Fruit fly (Drosophila melanogaster): ENCODE results near the gene CG15459.
A peak's percentile ranks its signal among the peaks of the same experiment; 100 is the strongest.

The CG15459 gene

DNA sequence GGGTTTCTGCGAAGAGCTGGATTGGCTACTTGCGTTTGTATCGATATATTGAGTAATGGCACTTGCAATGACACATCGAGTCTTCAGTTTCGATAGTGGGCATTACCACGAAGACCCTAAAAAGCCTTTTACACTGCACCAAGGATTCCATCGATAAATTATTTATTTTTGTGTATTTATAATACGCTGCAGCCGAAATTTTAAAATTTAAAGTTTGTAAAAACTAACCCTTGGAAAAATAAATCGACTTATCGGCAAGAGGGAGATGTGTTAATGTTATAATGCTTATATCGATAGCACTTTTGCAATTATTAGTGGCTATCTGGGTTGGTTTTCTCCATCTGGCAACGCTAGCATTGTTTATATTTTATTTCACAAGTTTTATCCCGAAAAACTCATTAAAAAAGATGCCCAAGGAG, 10.4 kb upstream of the CG15459 start, which contains the start of the genes Pp4-19C and cactin (continued):
- TF ChIP-seq CG7963 (GFP tag; IDR thresholded peaks at IDR 0.05; ENCODE audit: partially characterized antibody) (peak; percentile 81), ase (GFP tag; IDR thresholded peaks at IDR 0.05) (no peak), nmo (GFP tag; optimal IDR thresholded peaks at IDR 0.05) (peak; percentile 69), CG11398 (GFP tag; optimal IDR thresholded peaks at IDR 0.05) (no peak), CG7556 (GFP tag; optimal IDR thresholded peaks at IDR 0.05) (no peak), Xbp1 (GFP tag; optimal IDR thresholded peaks at IDR 0.05) (no peak), ci (GFP tag; IDR thresholded peaks at IDR 0.05) (no peak), CG3163 (GFP tag; optimal IDR thresholded peaks at IDR 0.05) (no peak), D19A (tag; optimal IDR thresholded peaks at IDR 0.05) (no peak), dm (GFP tag; optimal IDR thresholded peaks at IDR 0.05) (no peak), CG18599 (GFP tag; optimal IDR thresholded peaks at IDR 0.05) (no peak), CG15696 (tag; optimal IDR thresholded peaks at IDR 0.05) (no peak), unc-4 (GFP tag; IDR thresholded peaks at IDR 0.05; ENCODE audit: partially characterized antibody) (peak; percentile 83), Asciz (GFP tag; optimal IDR thresholded peaks at IDR 0.05) (no peak), Ssrp (tag; optimal IDR thresholded peaks at IDR 0.05) (no peak), Spps (tag; optimal IDR thresholded peaks at IDR 0.05) (no peak), Nf-YC (tag; optimal IDR thresholded peaks at IDR 0.05) (peak; percentile 81), chif (GFP tag; optimal IDR thresholded peaks at IDR 0.05) (peak in 1 of 2 experiments; percentile 21), Jarid2 (GFP tag; optimal IDR thresholded peaks at IDR 0.05) (no peak), CG4328 (GFP tag; optimal IDR thresholded peaks at IDR 0.05) (no peak), kni (GFP tag; optimal IDR thresholded peaks at IDR 0.05) (no peak), bsh (GFP tag; optimal IDR thresholded peaks at IDR 0.05) (no peak), CG11093 (GFP tag; IDR thresholded peaks at IDR 0.05) (no peak), pho (GFP tag; optimal IDR thresholded peaks at IDR 0.05) (peak; percentile 19), gce (GFP tag; IDR thresholded peaks at IDR 0.05) (no peak), CG12391 (tag; optimal IDR thresholded peaks at IDR 0.05) (peak; percentile 34), CG14860 (GFP tag; IDR thresholded peaks at IDR 0.05; ENCODE audit: partially characterized antibody) (peak; percentile 94), trh (GFP tag; optimal IDR thresholded peaks at IDR 0.05) (no peak), tap (tag; optimal IDR thresholded peaks at IDR 0.05) (no peak), mld (GFP tag; IDR thresholded peaks at IDR 0.05; ENCODE audit: partially characterized antibody) (peak; percentile 71; the same call in 1 of the 3 replicates), CG4617 (GFP tag; optimal IDR thresholded peaks at IDR 0.05; ENCODE audit: borderline replicate concordance) (peak; percentile 62), CG12155 (GFP tag; optimal IDR thresholded peaks at IDR 0.05) (peak; percentile 15), zen (tag; optimal IDR thresholded peaks at IDR 0.05) (peak; percentile 53), CG17361 (GFP tag; IDR thresholded peaks at IDR 0.05) (0 out of 3 replicates have a peak, but pooled peaks have one; percentile 30), Blimp-1 (GFP tag; optimal IDR thresholded peaks at IDR 0.05) (no peak), stwl (tag; optimal IDR thresholded peaks at IDR 0.05) (peak; percentile 59), CG17359 (tag; optimal IDR thresholded peaks at IDR 0.05) (no peak), CG9932 (GFP tag; IDR thresholded peaks at IDR 0.05) (peak; percentile 56; the same call in 1 of the 2 replicates), MBD-R2 (GFP tag; IDR thresholded peaks at IDR 0.05) (peak; percentile 53; the same call in 1 of the 2 replicates), CG32532 (GFP tag; IDR thresholded peaks at IDR 0.05) (no peak), CG17612 (GFP tag; IDR thresholded peaks at IDR 0.05) (no peak), CG12769 (tag; optimal IDR thresholded peaks at IDR 0.05) (no peak), BEAF-32 (GFP tag; optimal IDR thresholded peaks at IDR 0.05) (peak; percentile 93), sqz (GFP tag; optimal IDR thresholded peaks at IDR 0.05) (no peak), sim (GFP tag; IDR thresholded peaks at IDR 0.05) (no peak), crp (GFP tag; optimal IDR thresholded peaks at IDR 0.05) (peak in 1 of 2 experiments; percentile 51), CG3281 (GFP tag; optimal IDR thresholded peaks at IDR 0.05) (no peak), CG13624 (GFP tag; optimal IDR thresholded peaks at IDR 0.05) (peak; percentile 24), mam (GFP tag; optimal IDR thresholded peaks at IDR 0.05) (peak; percentile 62)
